Fruit fly (Drosophila melanogaster): ENCODE data around the gene Or85e.

The Or85e gene

dm6 chr3R:8679934-8680333, 44.3 kb upstream of the Or85e start, which contains the start of gene CG33325:
CG33325 (minus strand) TSS chr3R:8680034.
- TF ChIP-seq CG9817 (tag; optimal IDR thresholded peaks at IDR 0.05): no peak
- TF ChIP-seq CG2678 (tag; optimal IDR thresholded peaks at IDR 0.05): no peak
- TF ChIP-seq CG7745 (tag; optimal IDR thresholded peaks at IDR 0.05): no peak
- TF ChIP-seq dm (GFP tag; optimal IDR thresholded peaks at IDR 0.05): no peak
- no peak for TF ChIP-seq Elba2 (GFP tag; optimal IDR thresholded peaks at IDR 0.05)
- no peak for TF ChIP-seq Dll (GFP tag; IDR thresholded peaks at IDR 0.05; ENCODE audit: partially characterized antibody)
- TF ChIP-seq gfzf (GFP tag; optimal IDR thresholded peaks at IDR 0.05): no peak
- no peak for TF ChIP-seq CG3726 (GFP tag; IDR thresholded peaks at IDR 0.05)
- TF ChIP-seq Fer1 (GFP tag; optimal IDR thresholded peaks at IDR 0.05): no peak
- TF ChIP-seq Rfx (GFP tag; IDR thresholded peaks at IDR 0.05): no peak
- TF ChIP-seq CG3065 (GFP tag; optimal IDR thresholded peaks at IDR 0.05): no peak
- TF ChIP-seq B-H2 (GFP tag; optimal IDR thresholded peaks at IDR 0.05): no peak
- no peak for TF ChIP-seq CG8478 (optimal IDR thresholded peaks at IDR 0.05)
- no peak for TF ChIP-seq CG13296 (GFP tag; optimal IDR thresholded peaks at IDR 0.05)
- no peak for TF ChIP-seq CG2889 (GFP tag; IDR thresholded peaks at IDR 0.05)

- TF ChIP-seq her (GFP tag; optimal IDR thresholded peaks at IDR 0.05) (no peak), Mes4 (GFP tag; optimal IDR thresholded peaks at IDR 0.05) (peak; percentile 27), Camta (GFP tag; optimal IDR thresholded peaks at IDR 0.05) (peak; percentile 60), CG10366 (GFP tag; IDR thresholded peaks at IDR 0.05) (peak; percentile 48; the same call in 1 of the 2 replicates), CG4328 (GFP tag; optimal IDR thresholded peaks at IDR 0.05) (peak; percentile 31), ac (GFP tag; optimal IDR thresholded peaks at IDR 0.05) (peak; percentile 14), CG14965 (GFP tag; optimal IDR thresholded peaks at IDR 0.05; ENCODE audit: borderline replicate concordance) (no peak), wor (GFP tag; IDR thresholded peaks at IDR 0.05) (peak; percentile 54), salm (tag; optimal IDR thresholded peaks at IDR 0.05) (no peak), CG30431 (GFP tag; optimal IDR thresholded peaks at IDR 0.05) (no peak), Opbp (GFP tag; IDR thresholded peaks at IDR 0.05; ENCODE audit: partially characterized antibody) (peak; percentile 91), CG7271 (tag; optimal IDR thresholded peaks at IDR 0.05) (peak; percentile 30), CG17912 (GFP tag; optimal IDR thresholded peaks at IDR 0.05) (no peak), emc (GFP tag; optimal IDR thresholded peaks at IDR 0.05) (peak; percentile 20), MBD-R2 (GFP tag; IDR thresholded peaks at IDR 0.05) (peak; percentile 95), CG8765 (GFP tag; IDR thresholded peaks at IDR 0.05) (peak; percentile 50; the same call in 1 of the 2 replicates), fd96Cb (tag; optimal IDR thresholded peaks at IDR 0.05) (peak; percentile 66), ERR (GFP tag; optimal IDR thresholded peaks at IDR 0.05) (peak; percentile 15), CG12071 (GFP tag; optimal IDR thresholded peaks at IDR 0.05) (no peak), tna (GFP tag; IDR thresholded peaks at IDR 0.05; ENCODE audit: partially characterized antibody) (peak; percentile 84; the same call in 1 of the 2 replicates), cad (GFP tag; optimal IDR thresholded peaks at IDR 0.05) (no peak), CG2120 (GFP tag; optimal IDR thresholded peaks at IDR 0.05) (peak; percentile 89), trem (tag; optimal IDR thresholded peaks at IDR 0.05) (peak; percentile 94), CG3726 (GFP tag; IDR thresholded peaks at IDR 0.05) (no peak; the same call in 2 of the 3 replicates), Kr (GFP tag; optimal IDR thresholded peaks at IDR 0.05) (no peak), CG2889 (GFP tag; IDR thresholded peaks at IDR 0.05) (no peak; the same call in 2 of the 3 replicates), CG1024 (GFP tag; IDR thresholded peaks at IDR 0.05) (peak; percentile 34; the same call in 1 of the 2 replicates), bab2 (GFP tag; optimal IDR thresholded peaks at IDR 0.05) (peak; percentile 57), ap (GFP tag; IDR thresholded peaks at IDR 0.05) (peak; percentile 34; the same call in 1 of the 2 replicates), dysf (GFP tag; IDR thresholded peaks at IDR 0.05) (peak; percentile 86), Bgb (GFP tag; IDR thresholded peaks at IDR 0.05; ENCODE audit: partially characterized antibody) (peak; percentile 93), insv (GFP tag; optimal IDR thresholded peaks at IDR 0.05) (peak in 1 of 2 experiments; percentile 59), BEAF-32 (GFP tag; optimal IDR thresholded peaks at IDR 0.05) (peak; percentile 98), danr (GFP tag; IDR thresholded peaks at IDR 0.05) (peak; percentile 53; the same call in 1 of the 2 replicates), Asciz (GFP tag; optimal IDR thresholded peaks at IDR 0.05) (no peak), tgo (GFP tag; IDR thresholded peaks at IDR 0.05) (peak; percentile 76), CG13775 (GFP tag; optimal IDR thresholded peaks at IDR 0.05) (peak; percentile 86)
Observed at dm6 chr3R:8676560-8677000, 40.9 kb upstream of the Or85e start, which contains the start of the genes Unc50, CG11755 and CG8043. Unc50 (minus strand) TSS chr3R:8676613. CG11755 (plus strand) TSS chr3R:8676915. CG8043 (plus strand) TSS chr3R:8676915.

Data from whole organism, embryonic.